Worm (Caenorhabditis elegans) whole organism, young adult: Measurements from ENCODE around the gene hlh-8.

Experiments
- B0019.2 ChIP-seq: fragments of 200-800 bp; sonication (Bioruptor generic); conservative IDR thresholded peaks from 2 replicates; pipeline ENCODE4 v1.3.6; 2022; ENCODE audit warnings: missing genetic modification reagents, missing genetic modification characterization, missing compliant biosample characterization
- B0261.1 ChIP-seq: sonication (generic microtip); optimal IDR thresholded peaks from 2 replicates; lab custom pipeline; 2016; ENCODE audit warnings: mild to moderate bottlenecking, missing genetic modification characterization, moderate library complexity, missing compliant biosample characterization
- C17E4.6 ChIP-seq: fragments of 200-800 bp; sonication (Bioruptor generic); IDR thresholded peaks from 2 replicates; pipeline ENCODE4 v1.3.6; 2022; ENCODE audit warnings: missing genetic modification reagents, missing genetic modification characterization, missing compliant biosample characterization
- D2030.7 ChIP-seq: fragments of 200-800 bp; sonication (Bioruptor generic); IDR thresholded peaks from 2 replicates; pipeline ENCODE4 v1.3.6; 2022; ENCODE audit warnings: missing genetic modification reagents, missing genetic modification characterization, missing compliant biosample characterization
- F39B2.1 ChIP-seq: fragments of 200-800 bp; sonication (Bioruptor generic); IDR thresholded peaks from 2 replicates; pipeline ENCODE4 v1.3.6; 2022; ENCODE audit warnings: missing genetic modification reagents, missing genetic modification characterization, missing compliant biosample characterization
- F52B5.7 ChIP-seq: sonication (generic microtip); optimal IDR thresholded peaks from 2 replicates; lab custom pipeline; 2016; ENCODE audit warnings: mild to moderate bottlenecking, missing genetic modification characterization, missing compliant biosample characterization
- F55B11.4 ChIP-seq: sonication (generic microtip); optimal IDR thresholded peaks from 2 replicates; lab custom pipeline; 2016; ENCODE audit warnings: missing compliant biosample characterization, missing genetic modification characterization, borderline replicate concordance; ENCODE audit not compliant: insufficient read depth
- F57A8.1 ChIP-seq: fragments of 200-800 bp; sonication (Bioruptor generic); optimal IDR thresholded peaks from 2 replicates; lab custom pipeline; 2018; ENCODE audit warnings: mild to moderate bottlenecking, missing genetic modification characterization, moderate library complexity, missing compliant biosample characterization
- F57C9.4 ChIP-seq: sonication (generic microtip); optimal IDR thresholded peaks from 2 replicates; lab custom pipeline; 2017; ENCODE audit warnings: mild to moderate bottlenecking, missing genetic modification characterization, missing compliant biosample characterization
- K11D2.4 ChIP-seq: fragments of 200-800 bp; sonication (Bioruptor generic); IDR thresholded peaks from 2 replicates; pipeline ENCODE4 v1.3.6; 2022; ENCODE audit warnings: missing genetic modification reagents, missing genetic modification characterization, missing compliant biosample characterization
- T07F8.4 ChIP-seq: sonication (generic microtip); optimal IDR thresholded peaks from 2 replicates; lab custom pipeline; 2016; ENCODE audit warnings: mild to moderate bottlenecking, missing genetic modification characterization, moderate library complexity, missing compliant biosample characterization
- Y53F4B.3 ChIP-seq: fragments of 200-800 bp; sonication (Bioruptor generic); IDR thresholded peaks from 2 replicates; pipeline ENCODE4 v1.3.6; 2022; ENCODE audit warnings: missing genetic modification reagents, missing genetic modification characterization, missing compliant biosample characterization
- Y67H2A.10 ChIP-seq: fragments of 200-800 bp; sonication (Bioruptor generic); conservative IDR thresholded peaks from 2 replicates; pipeline ENCODE4 v1.3.6; 2022; ENCODE audit warnings: missing genetic modification reagents, missing genetic modification characterization, missing compliant biosample characterization
- Y95B8A.8 ChIP-seq: fragments of 200-800 bp; sonication (Bioruptor generic); IDR thresholded peaks from 2 replicates; pipeline ENCODE4 v1.3.6; 2022; ENCODE audit warnings: missing genetic modification reagents, missing genetic modification characterization, missing compliant biosample characterization
- akir-1 ChIP-seq: fragments of 200-800 bp; sonication (Bioruptor generic); optimal IDR thresholded peaks from 2 replicates; lab custom pipeline; 2018; ENCODE audit warnings: mild to moderate bottlenecking, missing genetic modification characterization, moderate library complexity, missing compliant biosample characterization
- ama-1 ChIP-seq, 3 experiments: fragments of 150-350 bp in 1 of 3; sonication (generic microtip) in 2 of 3; optimal IDR thresholded peaks; 2 replicates each; lab custom pipeline; 2014 to 2018; ENCODE audit warnings: missing biosample characterization in 2 of 3, missing genetic modification characterization in 2 of 3, missing genetic modification reagents in 2 of 3
- aptf-3 ChIP-seq: fragments of 200-800 bp; sonication (Bioruptor generic); IDR thresholded peaks from 2 replicates; pipeline ENCODE4 v1.3.6; 2022; ENCODE audit warnings: missing genetic modification characterization, missing compliant biosample characterization
- atf-7 ChIP-seq: sonication (generic microtip); optimal IDR thresholded peaks from 2 replicates; lab custom pipeline; 2017; ENCODE audit warnings: mild to moderate bottlenecking, missing genetic modification characterization, missing compliant biosample characterization
- attf-3 ChIP-seq: fragments of 200-800 bp; sonication (Bioruptor generic); conservative IDR thresholded peaks from 2 replicates; pipeline ENCODE4 v1.3.6; 2022; ENCODE audit warnings: missing genetic modification reagents, missing genetic modification characterization, missing compliant biosample characterization
- bed-1 ChIP-seq: fragments of 200-800 bp; sonication (Bioruptor generic); IDR thresholded peaks from 2 replicates; pipeline ENCODE4 v1.3.6; 2022; ENCODE audit warnings: missing genetic modification reagents, missing genetic modification characterization, missing compliant biosample characterization
- ceh-27 ChIP-seq: fragments of 200-800 bp; sonication (Bioruptor generic); optimal IDR thresholded peaks from 2 replicates; lab custom pipeline; 2018; ENCODE audit warnings: mild to moderate bottlenecking, missing genetic modification characterization, moderate library complexity, missing compliant biosample characterization
- ceh-79 ChIP-seq: sonication (generic microtip); optimal IDR thresholded peaks from 2 replicates; lab custom pipeline; 2017; ENCODE audit warnings: mild to moderate bottlenecking, missing genetic modification characterization, missing compliant biosample characterization
- chd-7 ChIP-seq: sonication (generic microtip); optimal IDR thresholded peaks from 2 replicates; lab custom pipeline; 2016; ENCODE audit warnings: mild to moderate bottlenecking, missing genetic modification characterization, moderate library complexity, missing compliant biosample characterization
- egl-44 ChIP-seq: fragments of 200-800 bp; sonication (Bioruptor generic); IDR thresholded peaks from 2 replicates; pipeline ENCODE4 v1.3.6; 2022; ENCODE audit warnings: missing genetic modification reagents, missing genetic modification characterization, missing compliant biosample characterization
- egrh-3 ChIP-seq: fragments of 200-800 bp; sonication (Bioruptor generic); IDR thresholded peaks from 2 replicates; pipeline ENCODE4 v1.3.6; 2022; ENCODE audit warnings: missing genetic modification reagents, missing genetic modification characterization, missing compliant biosample characterization
- ekl-4 ChIP-seq: fragments of 200-800 bp; sonication (Bioruptor generic); IDR thresholded peaks from 2 replicates; pipeline ENCODE4 v1.3.6; 2022; ENCODE audit warnings: missing genetic modification reagents, missing genetic modification characterization, missing compliant biosample characterization
- ets-4 ChIP-seq: fragments of 200-800 bp; sonication (Bioruptor generic); optimal IDR thresholded peaks from 2 replicates; lab custom pipeline; 2018; ENCODE audit warnings: mild to moderate bottlenecking, missing genetic modification characterization, missing compliant biosample characterization
- fkh-3 ChIP-seq: sonication (generic microtip); optimal IDR thresholded peaks from 2 replicates; lab custom pipeline; 2016; ENCODE audit warnings: mild to moderate bottlenecking, missing genetic modification characterization, missing compliant biosample characterization
- gei-17 ChIP-seq: fragments of 200-800 bp; sonication (Bioruptor generic); optimal IDR thresholded peaks from 2 replicates; lab custom pipeline; 2018; ENCODE audit warnings: mild to moderate bottlenecking, missing genetic modification characterization, missing compliant biosample characterization
- lin-54 ChIP-seq: fragments of 200-800 bp; sonication (Bioruptor generic); optimal IDR thresholded peaks from 2 replicates; lab custom pipeline; 2018; ENCODE audit warnings: mild to moderate bottlenecking, missing genetic modification characterization, missing compliant biosample characterization
- lir-1 ChIP-seq: fragments of 200-800 bp; sonication (Bioruptor generic); conservative IDR thresholded peaks from 2 replicates; pipeline ENCODE4 v1.3.6; 2022; ENCODE audit warnings: missing genetic modification reagents, missing genetic modification characterization, missing compliant biosample characterization
- lsl-1 ChIP-seq: fragments of 200-800 bp; sonication (Bioruptor generic); optimal IDR thresholded peaks from 2 replicates; lab custom pipeline; 2018; ENCODE audit warnings: mild to moderate bottlenecking, missing genetic modification characterization, moderate library complexity, missing compliant biosample characterization
- mel-28 ChIP-seq: sonication (generic microtip); optimal IDR thresholded peaks from 2 replicates; lab custom pipeline; 2016; ENCODE audit warnings: borderline replicate concordance, mild to moderate bottlenecking, missing genetic modification characterization, missing compliant biosample characterization
- mes-4 ChIP-seq: sonication (generic microtip); optimal IDR thresholded peaks from 2 replicates; lab custom pipeline; 2016; ENCODE audit warnings: missing genotype, missing genetic modification characterization, missing compliant biosample characterization
- rcor-1 ChIP-seq: fragments of 200-800 bp; sonication (Bioruptor generic); IDR thresholded peaks from 2 replicates; pipeline ENCODE4 v1.3.6; 2022; ENCODE audit warnings: missing genetic modification reagents, missing genetic modification characterization, missing compliant biosample characterization
- repo-1 ChIP-seq: sonication (generic microtip); optimal IDR thresholded peaks from 2 replicates; lab custom pipeline; 2017; ENCODE audit warnings: mild to moderate bottlenecking, missing genetic modification characterization, missing compliant biosample characterization
- snpc-1.1 ChIP-seq: sonication (generic microtip); optimal IDR thresholded peaks from 2 replicates; lab custom pipeline; 2017; ENCODE audit warnings: missing genetic modification characterization, mild to moderate bottlenecking, missing compliant biosample characterization, antibody characterized with exemption, moderate library complexity, missing genotype, missing genetic modification reagents; ENCODE audit not compliant: insufficient read depth
- sptf-2 ChIP-seq: fragments of 200-800 bp; sonication (Bioruptor generic); optimal IDR thresholded peaks from 2 replicates; lab custom pipeline; 2018; ENCODE audit warnings: mild to moderate bottlenecking, missing genetic modification characterization, missing compliant biosample characterization
- tbp1 ChIP-seq: fragments of 200-800 bp; sonication (Bioruptor generic); optimal IDR thresholded peaks from 2 replicates; lab custom pipeline; 2018; ENCODE audit warnings: mild to moderate bottlenecking, missing genetic modification characterization, missing compliant biosample characterization
- tbx-9 ChIP-seq: sonication (generic microtip); optimal IDR thresholded peaks from 2 replicates; lab custom pipeline; 2016; ENCODE audit warnings: borderline replicate concordance, missing genetic modification characterization, inconsistent platforms, missing compliant biosample characterization
- xnd-1 ChIP-seq: sonication (generic microtip); optimal IDR thresholded peaks from 2 replicates; lab custom pipeline; 2016; ENCODE audit warnings: missing genotype, missing genetic modification reagents, missing genetic modification characterization, missing compliant biosample characterization
- zfh-2 ChIP-seq: fragments of 200-800 bp; sonication (Bioruptor generic); conservative IDR thresholded peaks from 2 replicates; pipeline ENCODE4 v1.3.6; 2022; ENCODE audit warnings: missing genetic modification reagents, missing genetic modification characterization, missing compliant biosample characterization
- zim-3 ChIP-seq: sonication (generic microtip); optimal IDR thresholded peaks from 2 replicates; lab custom pipeline; 2017; ENCODE audit warnings: mild to moderate bottlenecking, missing genetic modification characterization, moderate library complexity, missing compliant biosample characterization
- ztf-22 ChIP-seq: fragments of 200-800 bp; sonication (Bioruptor generic); optimal IDR thresholded peaks from 2 replicates; lab custom pipeline; 2018; ENCODE audit warnings: mild to moderate bottlenecking, missing genetic modification characterization, moderate library complexity, missing compliant biosample characterization
- ztf-3 ChIP-seq: fragments of 200-800 bp; sonication (Bioruptor generic); optimal IDR thresholded peaks from 2 replicates; lab custom pipeline; 2018; ENCODE audit warnings: mild to moderate bottlenecking, missing genetic modification characterization, missing compliant biosample characterization
- ztf-6 ChIP-seq: fragments of 200-800 bp; sonication (Bioruptor generic); IDR thresholded peaks from 2 replicates; pipeline ENCODE4 v1.3.6; 2022; ENCODE audit warnings: missing genetic modification reagents, missing genetic modification characterization, missing compliant biosample characterization

Gene hlh-8

ce11 chrX:8162793-8163192, 46.5 kb downstream of the hlh-8 start, which contains the start of gene F22F1.3:
F22F1.3 (minus strand) TSS chrX:8163073.
- TF ChIP-seq tbp1 (GFP tag; lab: Kevin White, UChicago) (no peak), akir-1 (GFP tag; lab: Kevin White, UChicago) (no peak), F39B2.1 (GFP tag; lab: Robert Waterston, UW) (no peak), lir-1 (GFP tag; lab: Robert Waterston, UW) (no peak), Y67H2A.10 (GFP tag; lab: Robert Waterston, UW) (no peak), egl-44 (GFP tag; lab: Robert Waterston, UW) (no peak), ztf-22 (GFP tag; lab: Kevin White, UChicago) (no peak), T07F8.4 (no peak), gei-17 (GFP tag; lab: Kevin White, UChicago) (no peak), C17E4.6 (GFP tag; lab: Robert Waterston, UW) (no peak), ztf-3 (GFP tag; lab: Kevin White, UChicago) (no peak), attf-3 (GFP tag; lab: Robert Waterston, UW) (no peak), mel-28 (tag; lab: Kevin White, UChicago) (no peak), ama-1 (optimal IDR thresholded peaks at IDR 0.05; lab: Kevin White, UChicago) (no peak), ama-1 (GFP tag; optimal IDR thresholded peaks at IDR 0.05; lab: Kevin White, UChicago) (no peak), ets-4 (GFP tag; lab: Kevin White, UChicago) (no peak), bed-1 (GFP tag; lab: Robert Waterston, UW) (no peak)

DNA sequence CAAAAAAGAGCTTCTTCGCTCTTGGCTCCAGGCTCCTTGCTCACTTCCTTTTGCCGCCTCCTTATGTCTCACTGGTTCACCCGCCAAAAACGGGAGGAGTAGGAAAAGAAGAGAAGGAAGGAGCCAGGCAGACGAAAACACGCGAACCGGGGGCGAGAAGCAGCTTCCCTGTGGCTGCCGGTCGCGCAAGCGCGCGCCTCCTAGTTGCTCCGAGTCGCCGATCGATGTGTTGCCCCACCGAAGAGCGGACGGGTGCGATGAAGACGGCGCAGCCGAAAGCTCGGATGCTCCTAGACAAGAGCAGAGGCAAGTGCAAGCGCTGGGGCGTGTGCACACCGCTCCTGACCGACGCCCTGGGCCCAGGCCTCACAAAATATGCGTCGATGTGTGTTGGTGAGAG, 47.3 kb downstream of the hlh-8 start:
- TF ChIP-seq chd-7 (tag; lab: Kevin White, UChicago) (peak; percentile 70), atf-7 (peak; percentile 3), tbp1 (GFP tag; lab: Kevin White, UChicago) (peak; percentile 21), ceh-27 (GFP tag; lab: Kevin White, UChicago) (peak; percentile 49), egl-44 (GFP tag; lab: Robert Waterston, UW) (0 out of 2 replicates have a peak, but pooled peaks have one; percentile 14), F57A8.1 (GFP tag; lab: Kevin White, UChicago) (no peak), ztf-6 (0 out of 2 replicates have a peak, but pooled peaks have one; percentile 9), snpc-1.1 (tag; lab: Kevin White, UChicago) (no peak), B0019.2 (GFP tag; lab: Robert Waterston, UW) (no peak), egrh-3 (GFP tag; lab: Robert Waterston, UW) (peak; percentile 95), fkh-3 (tag; lab: Kevin White, UChicago) (peak; percentile 3), F55B11.4 (tag; lab: Kevin White, UChicago) (no peak), mes-4 (tag; lab: Kevin White, UChicago) (no peak), sptf-2 (GFP tag; lab: Kevin White, UChicago) (peak; percentile 40), gei-17 (GFP tag; lab: Kevin White, UChicago) (peak; percentile 35), zfh-2 (GFP tag; lab: Robert Waterston, UW) (peak; percentile 99), rcor-1 (GFP tag; lab: Robert Waterston, UW) (peak; percentile 83), B0261.1 (no peak), lin-54 (GFP tag; lab: Kevin White, UChicago) (no peak), C17E4.6 (GFP tag; lab: Robert Waterston, UW) (no peak), F52B5.7 (tag; lab: Kevin White, UChicago) (peak; percentile 6), lir-1 (GFP tag; lab: Robert Waterston, UW) (peak; percentile 56), bed-1 (GFP tag; lab: Robert Waterston, UW) (no peak), repo-1 (tag; lab: Kevin White, UChicago) (no peak), lsl-1 (GFP tag; lab: Kevin White, UChicago) (no peak), Y95B8A.8 (GFP tag; lab: Robert Waterston, UW) (no peak), xnd-1 (tag; lab: Kevin White, UChicago) (no peak), F57C9.4 (tag; lab: Kevin White, UChicago) (no peak), zim-3 (no peak), ekl-4 (GFP tag; lab: Robert Waterston, UW) (no peak), aptf-3 (GFP tag; lab: Robert Waterston, UW) (0 out of 2 replicates have a peak, but pooled peaks have one; percentile 66), Y53F4B.3 (GFP tag; lab: Robert Waterston, UW) (no peak), D2030.7 (GFP tag; lab: Robert Waterston, UW) (no peak), tbx-9 (tag; lab: Kevin White, UChicago) (no peak), K11D2.4 (GFP tag; lab: Robert Waterston, UW) (0 out of 2 replicates have a peak, but pooled peaks have one; percentile 51), ceh-79 (tag; lab: Kevin White, UChicago) (peak; percentile 11)
